Worm (Caenorhabditis elegans): ENCODE measurements around the gene F47B10.5.
A peak's percentile ranks its signal among the peaks of the same experiment; 100 is the strongest.

The F47B10.5 gene

ce11 chrX:10881984-10882383, 8.4 kb downstream of the F47B10.5 start, which contains the start of gene T21E8.6:
T21E8.6 (plus strand) TSS chrX:10882284.
- TF ChIP-seq ztf-3 (GFP tag; optimal IDR thresholded peaks at IDR 0.05) (no peak), let-607 (tag; optimal IDR thresholded peaks at IDR 0.05) (no peak), ztf-28 (GFP tag; IDR thresholded peaks at IDR 0.05) (no peak), B0019.2 (GFP tag; conservative IDR thresholded peaks at IDR 0.05) (no peak), cebp-1 (GFP tag; IDR thresholded peaks at IDR 0.05) (no peak), cebp-1 (tag; optimal IDR thresholded peaks at IDR 0.05) (no peak), B0261.1 (tag; optimal IDR thresholded peaks at IDR 0.05) (no peak), Y67H2A.10 (GFP tag; conservative IDR thresholded peaks at IDR 0.05) (no peak), ceh-58 (GFP tag; IDR thresholded peaks at IDR 0.05) (no peak), Y53F4B.3 (GFP tag; IDR thresholded peaks at IDR 0.05) (no peak), snpc-1.1 (tag; optimal IDR thresholded peaks at IDR 0.05; ENCODE audit: insufficient read depth) (no peak), ztf-18 (tag; optimal IDR thresholded peaks at IDR 0.05) (no peak), nhr-179 (tag; optimal IDR thresholded peaks at IDR 0.05) (no peak), hlh-12 (tag; optimal IDR thresholded peaks at IDR 0.05) (no peak), Y56A3A.18 (GFP tag; IDR thresholded peaks at IDR 0.05) (no peak), attf-6 (GFP tag; IDR thresholded peaks at IDR 0.05) (no peak), nhr-27 (tag; optimal IDR thresholded peaks at IDR 0.05) (no peak), T26A5.8 (tag; optimal IDR thresholded peaks at IDR 0.05) (no peak), cebp-2 (GFP tag; IDR thresholded peaks at IDR 0.05) (no peak), bed-2 (GFP tag; IDR thresholded peaks at IDR 0.05) (no peak)

- no peak for TF ChIP-seq B0019.2 (GFP tag; conservative IDR thresholded peaks at IDR 0.05)
- no peak for TF ChIP-seq ztf-3 (GFP tag; optimal IDR thresholded peaks at IDR 0.05)
- no peak for TF ChIP-seq ztf-26 (tag; optimal IDR thresholded peaks at IDR 0.05)
- no peak for TF ChIP-seq T26A5.8 (tag; optimal IDR thresholded peaks at IDR 0.05)
- TF ChIP-seq F57C9.4 (tag; optimal IDR thresholded peaks at IDR 0.05) = no peak
- no peak for TF ChIP-seq bed-2 (GFP tag; IDR thresholded peaks at IDR 0.05)
Observed at ce11 chrX:10880509-10880908, 9.8 kb downstream of the F47B10.5 start, which contains the start of gene T21E8.4. T21E8.4 (plus strand) TSS chrX:10880809.

ce11 chrX:10877138-10877743, 13.1 kb downstream of the F47B10.5 start, which contains the start of gene pgp-6:
pgp-6 (minus strand) TSS chrX:10877425.
- no peak for TF ChIP-seq lir-1 (GFP tag; conservative IDR thresholded peaks at IDR 0.05)
- TF ChIP-seq nfya-2 (GFP tag; IDR thresholded peaks at IDR 0.05) = no peak
- no peak for TF ChIP-seq dpl-1 (GFP tag; optimal IDR thresholded peaks at IDR 0.05)
- no peak for TF ChIP-seq mxl-1 (tag; optimal IDR thresholded peaks at IDR 0.05)
- no peak for TF ChIP-seq F22D6.2 (tag; optimal IDR thresholded peaks at IDR 0.05)
- peak; percentile 39; the same call in 1 of the 2 replicates for TF ChIP-seq cebp-1 (GFP tag; IDR thresholded peaks at IDR 0.05)
- no peak for TF ChIP-seq cebp-1 (tag; optimal IDR thresholded peaks at IDR 0.05)

ce11 chrX:10870137-10870536, 20.2 kb downstream of the F47B10.5 start, which contains the start of gene pgp-7:
pgp-7 (minus strand) TSS chrX:10870237.
- TF ChIP-seq lag-1 (GFP tag; IDR thresholded peaks at IDR 0.05) = no peak
- TF ChIP-seq let-607 (tag; optimal IDR thresholded peaks at IDR 0.05) = no peak
- TF ChIP-seq die-1 (tag; optimal IDR thresholded peaks at IDR 0.05) = no peak
- TF ChIP-seq akir-1 (GFP tag; optimal IDR thresholded peaks at IDR 0.05) = no peak
- TF ChIP-seq rpc-1 (optimal IDR thresholded peaks at IDR 0.05) = no peak
- TF ChIP-seq rpc-1 (tag; optimal IDR thresholded peaks at IDR 0.05) = no peak
- no peak for TF ChIP-seq F23B12.7 (tag; optimal IDR thresholded peaks at IDR 0.05; ENCODE audit: insufficient read depth)
- no peak for TF ChIP-seq egl-18 (GFP tag; IDR thresholded peaks at IDR 0.05)
- TF ChIP-seq F22D6.2 (tag; optimal IDR thresholded peaks at IDR 0.05) = no peak
- no peak for TF ChIP-seq fkh-3 (tag; optimal IDR thresholded peaks at IDR 0.05)
- no peak for TF ChIP-seq F52B5.7 (tag; optimal IDR thresholded peaks at IDR 0.05)
- no peak for TF ChIP-seq sptf-2 (GFP tag; optimal IDR thresholded peaks at IDR 0.05)
- TF ChIP-seq F39B2.1 (GFP tag; IDR thresholded peaks at IDR 0.05) = no peak
- no peak for TF ChIP-seq B0261.1 (tag; optimal IDR thresholded peaks at IDR 0.05)
- TF ChIP-seq ceh-100 (GFP tag; IDR thresholded peaks at IDR 0.05) = no peak
- TF ChIP-seq C06A6.2 (GFP tag; conservative IDR thresholded peaks at IDR 0.05) = no peak

Data from whole organism, young adult.